Fruit fly (Drosophila melanogaster) whole organism, embryonic: ENCODE results near the gene CG7781.

Experiments
- Abd-B ChIP-seq: fragments of 200-800 bp; sonication (Bioruptor generic); optimal IDR thresholded peaks from 2 replicates; lab custom pipeline; 2018; ENCODE audit warnings: missing biosample characterization, mild to moderate bottlenecking, missing genetic modification characterization, moderate library complexity
- Antp ChIP-seq: fragments of 200-800 bp; sonication (Bioruptor generic); optimal IDR thresholded peaks from 3 replicates; lab custom pipeline; 2016; ENCODE audit warnings: missing biosample characterization, missing genetic modification characterization
- CG1024 ChIP-seq: fragments of 200-800 bp; sonication (Bioruptor generic); IDR thresholded peaks from 2 replicates; pipeline ENCODE4 v1.3.6; 2022; ENCODE audit warnings: missing biosample characterization, missing genetic modification characterization
- CG10366 ChIP-seq: fragments of 200-800 bp; sonication (Bioruptor generic); IDR thresholded peaks from 2 replicates; pipeline ENCODE4 v1.3.6; 2022; ENCODE audit warnings: missing biosample characterization, missing genetic modification characterization
- CG10654 ChIP-seq: fragments of 200-800 bp; sonication (Bioruptor generic); optimal IDR thresholded peaks from 2 replicates; lab custom pipeline; 2016; ENCODE audit warnings: missing biosample characterization, missing genetic modification characterization
- CG12155 ChIP-seq: fragments of 200-800 bp; sonication (Bioruptor generic); optimal IDR thresholded peaks from 3 replicates; lab custom pipeline; 2016; ENCODE audit warnings: missing biosample characterization, missing genetic modification characterization
- CG12659 ChIP-seq: fragments of 200-800 bp; sonication (Bioruptor generic); optimal IDR thresholded peaks from 3 replicates; lab custom pipeline; 2017; ENCODE audit warnings: mild to moderate bottlenecking, missing biosample characterization, missing genetic modification reagents, missing genetic modification characterization
- CG13123 ChIP-seq: fragments of 200-800 bp; sonication (Bioruptor generic); optimal IDR thresholded peaks from 2 replicates; lab custom pipeline; 2016; ENCODE audit warnings: missing biosample characterization, missing genetic modification characterization
- CG13424 ChIP-seq: fragments of 200-800 bp; sonication (Bioruptor generic); optimal IDR thresholded peaks from 2 replicates; lab custom pipeline; 2019; ENCODE audit warnings: missing biosample characterization, mild to moderate bottlenecking, missing genetic modification characterization, moderate library complexity
- CG13775 ChIP-seq: fragments of 200-800 bp; sonication (Bioruptor generic); optimal IDR thresholded peaks from 3 replicates; lab custom pipeline; 2017; ENCODE audit warnings: missing biosample characterization, mild to moderate bottlenecking, missing genetic modification characterization
- CG18011 ChIP-seq: fragments of 200-800 bp; sonication (Bioruptor generic); optimal IDR thresholded peaks from 2 replicates; lab custom pipeline; 2017; ENCODE audit warnings: missing biosample characterization, missing genetic modification characterization, mild to moderate bottlenecking, moderate library complexity, missing genotype
- CG2199 ChIP-seq: fragments of 200-800 bp; sonication (Bioruptor generic); IDR thresholded peaks from 3 replicates; pipeline ENCODE4 v1.3.6; 2022; ENCODE audit warnings: missing biosample characterization, missing genetic modification characterization
- CG2712 ChIP-seq: fragments of 200-800 bp; optimal IDR thresholded peaks from 3 replicates; lab custom pipeline; 2019; ENCODE audit warnings: missing biosample characterization, mild to moderate bottlenecking, missing genetic modification characterization, moderate library complexity
- CG30431 ChIP-seq: fragments of 200-800 bp; sonication (Bioruptor generic); optimal IDR thresholded peaks from 2 replicates; lab custom pipeline; 2017; ENCODE audit warnings: missing biosample characterization, missing genetic modification characterization
- CG3065 ChIP-seq: fragments of 200-800 bp; sonication (Bioruptor generic); optimal IDR thresholded peaks from 2 replicates; lab custom pipeline; 2016; ENCODE audit warnings: missing biosample characterization, missing genetic modification characterization
- CG32532 ChIP-seq: fragments of 200-800 bp; sonication (Bioruptor generic); IDR thresholded peaks from 2 replicates; pipeline ENCODE4 v1.3.6; 2022; ENCODE audit warnings: missing biosample characterization, missing genetic modification characterization
- CG4820 ChIP-seq: fragments of 200-800 bp; sonication (Bioruptor generic); optimal IDR thresholded peaks from 3 replicates; lab custom pipeline; 2016; ENCODE audit warnings: missing biosample characterization, missing genetic modification characterization
- CG6175 ChIP-seq: fragments of 200-800 bp; sonication (Bioruptor generic); IDR thresholded peaks from 3 replicates; pipeline ENCODE4 v1.3.6; 2022; ENCODE audit warnings: missing biosample characterization, missing genetic modification characterization
- CG6813 ChIP-seq: fragments of 200-800 bp; sonication (Bioruptor generic); optimal IDR thresholded peaks from 2 replicates; lab custom pipeline; 2017; ENCODE audit warnings: missing biosample characterization, missing genetic modification characterization, mild to moderate bottlenecking, moderate library complexity, missing genetic modification reagents
- CG7987 ChIP-seq: fragments of 200-800 bp; sonication (Bioruptor generic); optimal IDR thresholded peaks from 2 replicates; lab custom pipeline; 2018; ENCODE audit warnings: missing biosample characterization, mild to moderate bottlenecking, missing genetic modification characterization, moderate library complexity
- CG8924 ChIP-seq: fragments of 200-800 bp; optimal IDR thresholded peaks from 3 replicates; lab custom pipeline; 2019; ENCODE audit warnings: missing biosample characterization, mild to moderate bottlenecking, missing genetic modification characterization, moderate library complexity
- CG9817 ChIP-seq: fragments of 200-800 bp; sonication (Bioruptor generic); optimal IDR thresholded peaks from 2 replicates; lab custom pipeline; 2018; ENCODE audit warnings: missing biosample characterization, mild to moderate bottlenecking, missing genetic modification characterization, moderate library complexity
- Dek ChIP-seq: fragments of 200-800 bp; sonication (Bioruptor generic); optimal IDR thresholded peaks from 3 replicates; lab custom pipeline; 2019; ENCODE audit warnings: missing biosample characterization, mild to moderate bottlenecking, missing genetic modification characterization, moderate library complexity
- Dref ChIP-seq: fragments of 200-800 bp; sonication (Bioruptor generic); IDR thresholded peaks from 2 replicates; pipeline ENCODE4 v1.3.6; 2022; ENCODE audit warnings: missing biosample characterization, missing genetic modification characterization
- Hand ChIP-seq: fragments of 200-800 bp; sonication (Bioruptor generic); optimal IDR thresholded peaks from 2 replicates; lab custom pipeline; 2017; ENCODE audit warnings: mild to moderate bottlenecking, missing biosample characterization, missing genetic modification reagents, missing genetic modification characterization
- HmgD ChIP-seq: fragments of 200-800 bp; sonication (Bioruptor generic); optimal IDR thresholded peaks from 3 replicates; lab custom pipeline; 2016; ENCODE audit warnings: missing biosample characterization, missing genetic modification characterization
- Hmr ChIP-seq: fragments of 200-800 bp; sonication (Bioruptor generic); optimal IDR thresholded peaks from 3 replicates; lab custom pipeline; 2017; ENCODE audit warnings: mild to moderate bottlenecking, missing biosample characterization, missing genetic modification reagents, missing genetic modification characterization
- Lpt ChIP-seq: fragments of >200 bp; optimal IDR thresholded peaks from 2 replicates; lab custom pipeline; 2018; ENCODE audit warnings: missing biosample characterization, missing genetic modification characterization
- MTF-1 ChIP-seq: fragments of 200-800 bp; sonication (Bioruptor generic); optimal IDR thresholded peaks from 2 replicates; lab custom pipeline; 2018; ENCODE audit warnings: missing biosample characterization, mild to moderate bottlenecking, missing genetic modification characterization, borderline replicate concordance
- Oli ChIP-seq: fragments of 200-800 bp; sonication (Bioruptor generic); optimal IDR thresholded peaks from 2 replicates; lab custom pipeline; 2018; ENCODE audit warnings: missing biosample characterization, mild to moderate bottlenecking, missing genetic modification characterization, moderate library complexity
- PHDP ChIP-seq: fragments of 200-800 bp; sonication (Bioruptor generic); optimal IDR thresholded peaks from 3 replicates; lab custom pipeline; 2018; ENCODE audit warnings: missing biosample characterization, mild to moderate bottlenecking, missing genetic modification characterization, moderate library complexity
- Sox102F ChIP-seq: fragments of 200-800 bp; sonication (Bioruptor generic); optimal IDR thresholded peaks from 2 replicates; lab custom pipeline; 2018; ENCODE audit warnings: missing biosample characterization, mild to moderate bottlenecking, missing genetic modification characterization, moderate library complexity
- TFAM ChIP-seq: fragments of 200-800 bp; sonication (Bioruptor generic); optimal IDR thresholded peaks from 2 replicates; lab custom pipeline; 2017; ENCODE audit warnings: missing biosample characterization, missing genetic modification characterization, inconsistent platforms
- abd-A ChIP-seq: fragments of 200-800 bp; sonication (Bioruptor generic); optimal IDR thresholded peaks from 3 replicates; lab custom pipeline; 2019; ENCODE audit warnings: missing biosample characterization, mild to moderate bottlenecking, missing genetic modification characterization, moderate library complexity
- al ChIP-seq: fragments of 200-800 bp; sonication (Bioruptor generic); IDR thresholded peaks from 2 replicates; pipeline ENCODE4 v1.3.6; 2022; ENCODE audit warnings: missing biosample characterization, missing genetic modification characterization
- ash1 ChIP-seq: fragments of 200-800 bp; sonication (Bioruptor generic); optimal IDR thresholded peaks from 2 replicates; lab custom pipeline; 2018; ENCODE audit warnings: missing biosample characterization, mild to moderate bottlenecking, missing genetic modification characterization
- chm ChIP-seq: fragments of 200-800 bp; sonication (Bioruptor generic); IDR thresholded peaks from 2 replicates; pipeline ENCODE4 v1.3.6; 2022; ENCODE audit warnings: missing biosample characterization, missing genetic modification characterization
- ci ChIP-seq: fragments of 200-800 bp; sonication (Bioruptor generic); IDR thresholded peaks from 3 replicates; pipeline ENCODE4 v1.3.6; 2022; ENCODE audit warnings: missing biosample characterization, missing genetic modification characterization
- dati ChIP-seq: fragments of 200-800 bp; sonication (Bioruptor generic); IDR thresholded peaks from 2 replicates; pipeline ENCODE4 v1.3.6; 2022; ENCODE audit warnings: missing biosample characterization, missing genetic modification characterization
- dysf ChIP-seq: fragments of 200-800 bp; sonication (Bioruptor generic); IDR thresholded peaks from 3 replicates; pipeline ENCODE4 v1.3.6; 2022; ENCODE audit warnings: missing biosample characterization, missing genetic modification characterization
- fru ChIP-seq: fragments of >200 bp; optimal IDR thresholded peaks from 2 replicates; lab custom pipeline; 2017
- gem ChIP-seq: fragments of 200-800 bp; sonication (Bioruptor generic); optimal IDR thresholded peaks from 2 replicates; lab custom pipeline; 2019; ENCODE audit warnings: missing biosample characterization, mild to moderate bottlenecking, missing genetic modification characterization, moderate library complexity
- hb ChIP-seq: fragments of 200-800 bp; sonication (Bioruptor generic); IDR thresholded peaks from 3 replicates; pipeline ENCODE4 v1.3.6; 2022; ENCODE audit warnings: missing biosample characterization, missing genetic modification characterization; ENCODE audit not compliant: partially characterized antibody
- kni ChIP-seq: fragments of 200-800 bp; sonication (Bioruptor generic); optimal IDR thresholded peaks from 3 replicates; lab custom pipeline; 2017; ENCODE audit warnings: mild to moderate bottlenecking, missing biosample characterization, missing genetic modification reagents, missing genetic modification characterization
- phol ChIP-seq: fragments of 200-800 bp; sonication (Bioruptor generic); optimal IDR thresholded peaks from 3 replicates; lab custom pipeline; 2018; ENCODE audit warnings: missing biosample characterization, mild to moderate bottlenecking, missing genetic modification characterization, moderate library complexity
- salm ChIP-seq: fragments of 200-800 bp; sonication (Bioruptor generic); optimal IDR thresholded peaks from 2 replicates; lab custom pipeline; 2018; ENCODE audit warnings: missing biosample characterization, mild to moderate bottlenecking, missing genetic modification characterization
- sim ChIP-seq: fragments of 200-800 bp; sonication (Bioruptor generic); IDR thresholded peaks from 2 replicates; pipeline ENCODE4 v1.3.6; 2022; ENCODE audit warnings: missing biosample characterization, missing genetic modification characterization
- tgo ChIP-seq: fragments of 200-800 bp; sonication (Bioruptor generic); IDR thresholded peaks from 3 replicates; pipeline ENCODE4 v1.3.6; 2022; ENCODE audit warnings: missing biosample characterization, missing genetic modification characterization
- toy ChIP-seq: fragments of 200-800 bp; sonication (Bioruptor generic); IDR thresholded peaks from 2 replicates; pipeline ENCODE4 v1.3.6; 2022; ENCODE audit warnings: missing biosample characterization, missing genetic modification characterization
- tx ChIP-seq: fragments of 200-800 bp; sonication (Bioruptor generic); optimal IDR thresholded peaks from 2 replicates; lab custom pipeline; 2016; ENCODE audit warnings: missing biosample characterization, missing genetic modification characterization
- unpg ChIP-seq: fragments of 200-800 bp; sonication (Bioruptor generic); optimal IDR thresholded peaks from 3 replicates; lab custom pipeline; 2018; ENCODE audit warnings: missing biosample characterization, mild to moderate bottlenecking, missing genetic modification characterization, moderate library complexity
- vfl ChIP-seq: fragments of 200-800 bp; sonication (Bioruptor generic); optimal IDR thresholded peaks from 2 replicates; lab custom pipeline; 2016; ENCODE audit warnings: missing biosample characterization, missing genetic modification characterization

The CG7781 gene

DNA sequence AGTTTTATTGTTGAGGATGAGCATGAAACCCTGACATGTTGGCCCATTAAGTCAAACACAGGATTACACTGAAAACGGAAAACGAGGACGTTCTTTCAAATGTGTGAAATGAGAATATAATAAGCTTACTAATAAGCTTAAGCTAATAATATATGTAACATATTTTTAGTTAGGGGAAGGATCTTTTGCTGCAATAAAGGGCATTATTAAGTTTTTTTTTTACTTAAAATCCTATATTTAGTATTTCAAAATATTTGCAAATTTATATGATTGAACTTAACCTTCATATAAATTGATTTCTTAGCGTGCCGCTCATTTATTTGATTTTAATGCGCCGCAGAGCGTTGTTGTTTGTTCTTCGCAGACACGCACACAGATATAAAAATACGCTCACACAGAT, 8.0 kb upstream of the CG7781 start (continued):
- TF ChIP-seq TFAM = no peak
- TF ChIP-seq phol (tag; lab: Kevin White, UChicago) = peak; percentile 4
- TF ChIP-seq ash1 = no peak
- TF ChIP-seq CG7987 (GFP tag; lab: Kevin White, UChicago) = no peak
- no peak for TF ChIP-seq unpg (GFP tag; lab: Kevin White, UChicago)
- TF ChIP-seq CG2712 (tag; lab: Kevin White, UChicago) = no peak
- TF ChIP-seq CG13123 (GFP tag; lab: Kevin White, UChicago) = no peak
- no peak for TF ChIP-seq CG18011 (GFP tag; lab: Kevin White, UChicago)
- no peak for TF ChIP-seq CG9817 (tag; lab: Kevin White, UChicago)
- no peak for TF ChIP-seq Dref (GFP tag; lab: Robert Waterston, UW)
- no peak for TF ChIP-seq Sox102F (GFP tag; lab: Kevin White, UChicago)
- no peak for TF ChIP-seq CG10654 (GFP tag; lab: Kevin White, UChicago)
- TF ChIP-seq Oli (tag; lab: Kevin White, UChicago) = no peak
- no peak for TF ChIP-seq Antp (GFP tag; lab: Kevin White, UChicago)
- no peak for TF ChIP-seq kni (GFP tag; lab: Kevin White, UChicago)
- TF ChIP-seq Hand (GFP tag; lab: Kevin White, UChicago) = no peak
- no peak for TF ChIP-seq PHDP (tag; lab: Kevin White, UChicago)
- no peak for TF ChIP-seq CG30431 (GFP tag; lab: Kevin White, UChicago)
- no peak for TF ChIP-seq CG12155
- TF ChIP-seq fru (lab: Kevin White, UChicago) = no peak
- no peak for TF ChIP-seq al (GFP tag; lab: Robert Waterston, UW)
- peak; percentile 44 for TF ChIP-seq Hmr (GFP tag; lab: Kevin White, UChicago)
- no peak for TF ChIP-seq tx
- TF ChIP-seq chm (GFP tag; lab: Robert Waterston, UW) = no peak
- no peak for TF ChIP-seq HmgD (GFP tag; lab: Kevin White, UChicago)
- TF ChIP-seq CG6813 (GFP tag; lab: Kevin White, UChicago) = no peak
- TF ChIP-seq Abd-B (GFP tag; lab: Kevin White, UChicago) = peak; percentile 5
- no peak for TF ChIP-seq Lpt (GFP tag; lab: Kevin White, UChicago)
- TF ChIP-seq Dek (tag; lab: Kevin White, UChicago) = no peak
- TF ChIP-seq CG6175 (GFP tag; lab: Robert Waterston, UW) = no peak
- TF ChIP-seq CG13424 = no peak
- no peak for TF ChIP-seq CG8924
- peak; percentile 7 for TF ChIP-seq abd-A (tag; lab: Kevin White, UChicago)
- TF ChIP-seq CG2199 (GFP tag; lab: Robert Waterston, UW) = no peak
- TF ChIP-seq tgo (GFP tag; lab: Robert Waterston, UW) = no peak
- TF ChIP-seq vfl = no peak
- no peak for TF ChIP-seq MTF-1 (GFP tag; lab: Kevin White, UChicago)
- TF ChIP-seq ci (GFP tag; lab: Robert Waterston, UW) = no peak
- TF ChIP-seq dysf (GFP tag; lab: Robert Waterston, UW) = no peak; the same call in 2 of the 3 replicates
- no peak for TF ChIP-seq sim (GFP tag; lab: Robert Waterston, UW)
- TF ChIP-seq toy (GFP tag; lab: Robert Waterston, UW) = no peak
- peak; percentile 19 for TF ChIP-seq gem (tag; lab: Kevin White, UChicago)
- no peak for TF ChIP-seq CG10366 (GFP tag; lab: Robert Waterston, UW)
- no peak for TF ChIP-seq salm (tag; lab: Kevin White, UChicago)
- no peak for TF ChIP-seq hb (GFP tag; lab: Robert Waterston, UW)
- no peak for TF ChIP-seq CG3065
- TF ChIP-seq CG12659 (GFP tag; lab: Kevin White, UChicago) = peak; percentile 6
- TF ChIP-seq CG4820 = no peak
- TF ChIP-seq dati (GFP tag; lab: Robert Waterston, UW) = no peak
- no peak for TF ChIP-seq CG32532
- no peak for TF ChIP-seq CG13775 (GFP tag; lab: Kevin White, UChicago)
- TF ChIP-seq CG1024 (GFP tag; lab: Robert Waterston, UW) = no peak
